Fruit fly (Drosophila melanogaster) whole organism, embryonic: Measurements from ENCODE around the gene CG12992.
A peak's percentile ranks its signal among the peaks of the same experiment; 100 is the strongest.

Source experiments
- C15 ChIP-seq: fragments of 200-800 bp; sonication (Bioruptor generic); IDR thresholded peaks from 3 replicates; pipeline ENCODE4 v1.3.6; 2022; ENCODE audit warnings: missing biosample characterization, missing genetic modification characterization
- CG10654 ChIP-seq: fragments of 200-800 bp; sonication (Bioruptor generic); optimal IDR thresholded peaks from 2 replicates; lab custom pipeline; 2016; ENCODE audit warnings: missing biosample characterization, missing genetic modification characterization
- CG11456 ChIP-seq: fragments of 200-800 bp; sonication (Bioruptor generic); IDR thresholded peaks from 3 replicates; pipeline ENCODE4 v1.3.6; 2022; ENCODE audit warnings: missing biosample characterization, missing genetic modification characterization
- CG12236 ChIP-seq: fragments of 200-800 bp; sonication (Bioruptor generic); optimal IDR thresholded peaks from 2 replicates; lab custom pipeline; 2016; ENCODE audit warnings: missing biosample characterization, missing genetic modification characterization
- CG13123 ChIP-seq: fragments of 200-800 bp; sonication (Bioruptor generic); optimal IDR thresholded peaks from 2 replicates; lab custom pipeline; 2016; ENCODE audit warnings: missing biosample characterization, missing genetic modification characterization
- CG14050 ChIP-seq: fragments of 200-800 bp; sonication (Bioruptor generic); IDR thresholded peaks from 3 replicates; pipeline ENCODE4 v1.3.6; 2022; ENCODE audit warnings: missing biosample characterization, missing genetic modification characterization
- CG15514 ChIP-seq: fragments of 200-800 bp; sonication (Bioruptor generic); optimal IDR thresholded peaks from 3 replicates; lab custom pipeline; 2017; ENCODE audit warnings: missing biosample characterization, missing genetic modification characterization, mild to moderate bottlenecking, moderate library complexity, missing genetic modification reagents
- CG1603 ChIP-seq: fragments of 200-800 bp; sonication (Bioruptor generic); optimal IDR thresholded peaks from 2 replicates; lab custom pipeline; 2019; ENCODE audit warnings: missing biosample characterization, mild to moderate bottlenecking, missing genetic modification characterization, moderate library complexity
- CG2199 ChIP-seq: fragments of 200-800 bp; sonication (Bioruptor generic); IDR thresholded peaks from 3 replicates; pipeline ENCODE4 v1.3.6; 2022; ENCODE audit warnings: missing biosample characterization, missing genetic modification characterization
- CG2678 ChIP-seq: fragments of 200-800 bp; sonication (Bioruptor generic); optimal IDR thresholded peaks from 3 replicates; lab custom pipeline; 2019; ENCODE audit warnings: missing biosample characterization, mild to moderate bottlenecking, missing genetic modification characterization, moderate library complexity
- CG2712 ChIP-seq: fragments of 200-800 bp; optimal IDR thresholded peaks from 3 replicates; lab custom pipeline; 2019; ENCODE audit warnings: missing biosample characterization, mild to moderate bottlenecking, missing genetic modification characterization, moderate library complexity
- CG3065 ChIP-seq: fragments of 200-800 bp; sonication (Bioruptor generic); optimal IDR thresholded peaks from 2 replicates; lab custom pipeline; 2016; ENCODE audit warnings: missing biosample characterization, missing genetic modification characterization
- CG32767 ChIP-seq: fragments of 200-800 bp; sonication (Bioruptor generic); IDR thresholded peaks from 2 replicates; pipeline ENCODE4 v1.3.6; 2022; ENCODE audit warnings: missing biosample characterization, missing genetic modification characterization
- CG34224 ChIP-seq: fragments of 200-800 bp; sonication (Bioruptor generic); IDR thresholded peaks from 3 replicates; pipeline ENCODE4 v1.3.6; 2022; ENCODE audit warnings: missing biosample characterization, missing genetic modification characterization; ENCODE audit not compliant: partially characterized antibody
- CG4360 ChIP-seq: fragments of 200-800 bp; sonication (Bioruptor generic); IDR thresholded peaks from 2 replicates; pipeline ENCODE4 v1.3.6; 2022; ENCODE audit warnings: missing biosample characterization, missing genetic modification characterization
- CG5245 ChIP-seq: fragments of 200-800 bp; sonication (Bioruptor generic); optimal IDR thresholded peaks from 3 replicates; lab custom pipeline; 2016; ENCODE audit warnings: missing biosample characterization, missing genetic modification characterization
- CG7372 ChIP-seq: fragments of 200-800 bp; sonication (Bioruptor generic); IDR thresholded peaks from 2 replicates; pipeline ENCODE4 v1.3.6; 2022; ENCODE audit warnings: missing biosample characterization, missing genetic modification characterization
- CG9437 ChIP-seq: fragments of 200-800 bp; sonication (Bioruptor generic); optimal IDR thresholded peaks from 2 replicates; lab custom pipeline; 2018; ENCODE audit warnings: missing biosample characterization, mild to moderate bottlenecking, missing genetic modification characterization
- Camta ChIP-seq: fragments of 200-800 bp; sonication (Bioruptor generic); optimal IDR thresholded peaks from 2 replicates; lab custom pipeline; 2016; ENCODE audit warnings: missing biosample characterization, missing genetic modification characterization
- CkIIα-i1 ChIP-seq: fragments of 200-800 bp; sonication (Bioruptor generic); IDR thresholded peaks from 2 replicates; pipeline ENCODE4 v1.3.6; 2022; ENCODE audit warnings: missing biosample characterization, missing genetic modification characterization
- E2f1 ChIP-seq: fragments of 200-800 bp; sonication (Bioruptor generic); IDR thresholded peaks from 2 replicates; pipeline ENCODE4 v1.3.6; 2022; ENCODE audit warnings: missing biosample characterization, missing genetic modification characterization
- Eip74EF ChIP-seq, 2 experiments: fragments of 200-800 bp in 1 of 2; fragments of >200 bp in 1 of 2; sonication (Bioruptor generic) in 1 of 2; optimal IDR thresholded peaks; 2 replicates each; lab custom pipeline; 2017 to 2019; ENCODE audit warnings: missing biosample characterization in 2 of 2, missing genetic modification characterization in 2 of 2, mild to moderate bottlenecking in 1 of 2, moderate library complexity in 1 of 2
- Fer1 ChIP-seq: fragments of 200-800 bp; sonication (Bioruptor generic); optimal IDR thresholded peaks from 2 replicates; lab custom pipeline; 2017; ENCODE audit warnings: missing biosample characterization, mild to moderate bottlenecking, missing genetic modification characterization
- HLH3B ChIP-seq: fragments of 200-800 bp; sonication (Bioruptor generic); IDR thresholded peaks from 2 replicates; pipeline ENCODE4 v1.3.6; 2022; ENCODE audit warnings: missing biosample characterization, missing genetic modification characterization
- HLH4C ChIP-seq: fragments of 200-800 bp; sonication (Bioruptor generic); IDR thresholded peaks from 3 replicates; pipeline ENCODE4 v1.3.6; 2022; ENCODE audit warnings: missing biosample characterization, missing genetic modification characterization; ENCODE audit not compliant: partially characterized antibody
- Hey ChIP-seq: fragments of 200-800 bp; sonication (Bioruptor generic); optimal IDR thresholded peaks from 3 replicates; lab custom pipeline; 2018; ENCODE audit warnings: missing biosample characterization, mild to moderate bottlenecking, missing genetic modification characterization
- Hsf ChIP-seq: fragments of 200-800 bp; sonication (Bioruptor generic); optimal IDR thresholded peaks from 3 replicates; lab custom pipeline; 2016; ENCODE audit warnings: missing biosample characterization, missing genetic modification characterization
- Lpt ChIP-seq: fragments of >200 bp; optimal IDR thresholded peaks from 2 replicates; lab custom pipeline; 2018; ENCODE audit warnings: missing biosample characterization, missing genetic modification characterization
- Mrtf ChIP-seq: fragments of 200-800 bp; sonication (Bioruptor generic); IDR thresholded peaks from 3 replicates; pipeline ENCODE4 v1.3.6; 2022; ENCODE audit warnings: missing biosample characterization, missing genetic modification characterization
- Nf-YC ChIP-seq: fragments of 200-800 bp; optimal IDR thresholded peaks from 3 replicates; lab custom pipeline; 2019; ENCODE audit warnings: missing biosample characterization, mild to moderate bottlenecking, missing genetic modification characterization, moderate library complexity
- Scr ChIP-seq: fragments of 200-800 bp; sonication (Bioruptor generic); IDR thresholded peaks from 2 replicates; pipeline ENCODE4 v1.3.6; 2022; ENCODE audit warnings: missing biosample characterization, missing genetic modification characterization; ENCODE audit not compliant: partially characterized antibody
- Six4 ChIP-seq: fragments of 200-800 bp; sonication (Bioruptor generic); optimal IDR thresholded peaks from 2 replicates; lab custom pipeline; 2016; ENCODE audit warnings: missing biosample characterization, missing genetic modification characterization
- Xrp1 ChIP-seq: fragments of 200-800 bp; sonication (Bioruptor generic); IDR thresholded peaks from 2 replicates; pipeline ENCODE4 v1.3.6; 2022; ENCODE audit warnings: missing biosample characterization, missing genetic modification characterization
- ara ChIP-seq: fragments of 200-800 bp; sonication (Bioruptor generic); IDR thresholded peaks from 2 replicates; pipeline ENCODE4 v1.3.6; 2022; ENCODE audit warnings: missing biosample characterization, missing genetic modification characterization
- ase ChIP-seq: fragments of 200-800 bp; sonication (Bioruptor generic); IDR thresholded peaks from 3 replicates; pipeline ENCODE4 v1.3.6; 2022; ENCODE audit warnings: missing biosample characterization, missing genetic modification characterization
- da ChIP-seq: fragments of 200-800 bp; sonication (Bioruptor generic); optimal IDR thresholded peaks from 2 replicates; lab custom pipeline; 2016; ENCODE audit warnings: missing biosample characterization, missing genetic modification characterization
- ems ChIP-seq: fragments of 200-800 bp; sonication (Bioruptor generic); optimal IDR thresholded peaks from 3 replicates; lab custom pipeline; 2016; ENCODE audit warnings: missing biosample characterization, missing genetic modification characterization
- ewg ChIP-seq: fragments of 200-800 bp; sonication (Bioruptor generic); optimal IDR thresholded peaks from 3 replicates; lab custom pipeline; 2017; ENCODE audit warnings: mild to moderate bottlenecking, missing biosample characterization, missing genetic modification reagents, missing genetic modification characterization
- fd64A ChIP-seq: fragments of 200-800 bp; sonication (Bioruptor generic); optimal IDR thresholded peaks from 3 replicates; lab custom pipeline; 2018; ENCODE audit warnings: missing biosample characterization, mild to moderate bottlenecking, missing genetic modification characterization
- gce ChIP-seq: fragments of 200-800 bp; sonication (Bioruptor generic); IDR thresholded peaks from 3 replicates; pipeline ENCODE4 v1.3.6; 2022; ENCODE audit warnings: missing biosample characterization, missing genetic modification characterization
- gro ChIP-seq: fragments of 200-800 bp; sonication (Bioruptor generic); optimal IDR thresholded peaks from 2 replicates; lab custom pipeline; 2016; ENCODE audit warnings: missing biosample characterization, missing genetic modification characterization
- hbn ChIP-seq: fragments of 200-800 bp; sonication (Bioruptor generic); IDR thresholded peaks from 2 replicates; pipeline ENCODE4 v1.3.6; 2022; ENCODE audit warnings: missing biosample characterization, missing genetic modification characterization; ENCODE audit not compliant: partially characterized antibody
- hth ChIP-seq: fragments of >200 bp; optimal IDR thresholded peaks from 2 replicates; lab custom pipeline; 2017; ENCODE audit warnings: inconsistent platforms
- nau ChIP-seq: fragments of 200-800 bp; sonication (Bioruptor generic); optimal IDR thresholded peaks from 3 replicates; lab custom pipeline; 2017; ENCODE audit warnings: missing biosample characterization, mild to moderate bottlenecking, missing genetic modification characterization, missing genetic modification reagents
- onecut ChIP-seq: fragments of 200-800 bp; sonication (Bioruptor generic); IDR thresholded peaks from 2 replicates; pipeline ENCODE4 v1.3.6; 2022; ENCODE audit warnings: missing biosample characterization, missing genetic modification characterization
- ro ChIP-seq: fragments of 200-800 bp; sonication (Bioruptor generic); IDR thresholded peaks from 2 replicates; pipeline ENCODE4 v1.3.6; 2022; ENCODE audit warnings: missing biosample characterization, missing genetic modification characterization
- row ChIP-seq: fragments of 200-800 bp; sonication (Bioruptor generic); IDR thresholded peaks from 3 replicates; pipeline ENCODE4 v1.3.6; 2022; ENCODE audit warnings: missing biosample characterization, missing genetic modification characterization
- sim ChIP-seq: fragments of 200-800 bp; sonication (Bioruptor generic); IDR thresholded peaks from 2 replicates; pipeline ENCODE4 v1.3.6; 2022; ENCODE audit warnings: missing biosample characterization, missing genetic modification characterization
- so ChIP-seq: fragments of 200-800 bp; sonication (Bioruptor generic); IDR thresholded peaks from 3 replicates; pipeline ENCODE4 v1.3.6; 2022; ENCODE audit warnings: missing biosample characterization, missing genetic modification characterization
- tio ChIP-seq: fragments of 200-800 bp; sonication (Bioruptor generic); optimal IDR thresholded peaks from 2 replicates; lab custom pipeline; 2017; ENCODE audit warnings: missing biosample characterization, missing genetic modification characterization, inconsistent platforms
- twi ChIP-seq: fragments of 200-800 bp; optimal IDR thresholded peaks from 2 replicates; lab custom pipeline; 2019; ENCODE audit warnings: missing biosample characterization, mild to moderate bottlenecking, missing genetic modification characterization, moderate library complexity
- yki ChIP-seq: fragments of >200 bp; optimal IDR thresholded peaks from 3 replicates; lab custom pipeline; 2018
- zf30C ChIP-seq: fragments of 200-800 bp; sonication (Bioruptor generic); optimal IDR thresholded peaks from 3 replicates; lab custom pipeline; 2018; ENCODE audit warnings: missing biosample characterization, mild to moderate bottlenecking, missing genetic modification characterization

The CG12992 gene

dm6 chrX:17595822-17596221 is 7.2 kb downstream of the CG12992 start (continued):
- TF ChIP-seq twi = peak; percentile 5
- TF ChIP-seq sim (GFP tag; lab: Robert Waterston, UW) = no peak
- no peak for TF ChIP-seq tio
- peak; percentile 72; the same call in 2 of the 3 replicates for TF ChIP-seq Mrtf
- TF ChIP-seq Lpt = no peak
- TF ChIP-seq ara = peak; percentile 75
- peak; percentile 76 for TF ChIP-seq HLH3B (GFP tag; lab: Robert Waterston, UW)
- 0 out of 2 replicates have a peak, but pooled peaks have one; percentile 51 for TF ChIP-seq CkIIα-i1
- no peak for TF ChIP-seq Scr (GFP tag; lab: Robert Waterston, UW)
- peak; percentile 67 for TF ChIP-seq nau (GFP tag; lab: Kevin White, UChicago)
- peak; percentile 44; the same call in 1 of the 2 replicates for TF ChIP-seq ro (GFP tag; lab: Robert Waterston, UW)
- no peak for TF ChIP-seq CG1603 (tag; lab: Kevin White, UChicago)
- peak; percentile 89 for TF ChIP-seq CG11456
- peak; percentile 69 for TF ChIP-seq CG15514 (GFP tag; lab: Kevin White, UChicago)
- peak; percentile 65 for TF ChIP-seq CG10654 (GFP tag; lab: Kevin White, UChicago)
- TF ChIP-seq zf30C = no peak
- TF ChIP-seq CG32767 (GFP tag; lab: Robert Waterston, UW) = peak; percentile 53; the same call in 1 of the 2 replicates
- peak; percentile 80 for TF ChIP-seq E2f1 (GFP tag; lab: Robert Waterston, UW)
- no peak for TF ChIP-seq Eip74EF (GFP tag; optimal IDR thresholded peaks at IDR 0.05; lab: Kevin White, UChicago)
- peak; percentile 48 for TF ChIP-seq CG9437
- TF ChIP-seq CG5245 (GFP tag; lab: Kevin White, UChicago) = peak; percentile 59
- no peak for TF ChIP-seq CG4360 (GFP tag; lab: Robert Waterston, UW)
- peak; percentile 73 for TF ChIP-seq Hsf (GFP tag; lab: Kevin White, UChicago)
- TF ChIP-seq Camta (GFP tag; lab: Kevin White, UChicago) = peak; percentile 12
- TF ChIP-seq hth (lab: Kevin White, UChicago) = no peak
- TF ChIP-seq da (GFP tag; lab: Kevin White, UChicago) = no peak
- TF ChIP-seq CG2712 (tag; lab: Kevin White, UChicago) = peak; percentile 80
- no peak for TF ChIP-seq CG34224 (GFP tag; lab: Robert Waterston, UW)
- peak; percentile 60 for TF ChIP-seq Six4 (GFP tag; lab: Kevin White, UChicago)
- peak; percentile 77 for TF ChIP-seq ase
- TF ChIP-seq HLH4C (GFP tag; lab: Robert Waterston, UW) = no peak
- TF ChIP-seq CG12236 = no peak
- TF ChIP-seq CG7372 (GFP tag; lab: Robert Waterston, UW) = peak; percentile 85
- peak; percentile 86 for TF ChIP-seq row (GFP tag; lab: Robert Waterston, UW)
- TF ChIP-seq Fer1 (GFP tag; lab: Kevin White, UChicago) = peak; percentile 73
- TF ChIP-seq onecut (GFP tag; lab: Robert Waterston, UW) = peak; percentile 29
- TF ChIP-seq Hey (tag; lab: Kevin White, UChicago) = no peak
- TF ChIP-seq CG14050 (GFP tag; lab: Robert Waterston, UW) = peak; percentile 76
- peak; percentile 25; the same call in 1 of the 3 replicates for TF ChIP-seq C15
- peak; percentile 15 for TF ChIP-seq CG13123 (GFP tag; lab: Kevin White, UChicago)
- peak; percentile 27 for TF ChIP-seq ewg
- TF ChIP-seq CG3065 (GFP tag; lab: Kevin White, UChicago) = peak; percentile 5
- TF ChIP-seq yki (lab: Kevin White, UChicago) = no peak
- TF ChIP-seq hbn (GFP tag; lab: Robert Waterston, UW) = no peak
- TF ChIP-seq CG2678 = peak; percentile 87
- no peak for TF ChIP-seq gce (GFP tag; lab: Robert Waterston, UW)
- TF ChIP-seq gro (GFP tag; lab: Kevin White, UChicago) = peak; percentile 67
- no peak for TF ChIP-seq Nf-YC
- TF ChIP-seq Xrp1 (GFP tag; lab: Robert Waterston, UW) = peak; percentile 86
- TF ChIP-seq so (GFP tag; lab: Robert Waterston, UW) = peak; percentile 91
- peak; percentile 46 for TF ChIP-seq ems (GFP tag; lab: Kevin White, UChicago)
- no peak for TF ChIP-seq fd64A
- no peak for TF ChIP-seq CG2199 (GFP tag; lab: Robert Waterston, UW)
